Fruit fly (Drosophila melanogaster): ENCODE measurements around the gene Usp32.
A peak's percentile ranks its signal among the peaks of the same experiment; 100 is the strongest.

The Usp32 gene

DNA sequence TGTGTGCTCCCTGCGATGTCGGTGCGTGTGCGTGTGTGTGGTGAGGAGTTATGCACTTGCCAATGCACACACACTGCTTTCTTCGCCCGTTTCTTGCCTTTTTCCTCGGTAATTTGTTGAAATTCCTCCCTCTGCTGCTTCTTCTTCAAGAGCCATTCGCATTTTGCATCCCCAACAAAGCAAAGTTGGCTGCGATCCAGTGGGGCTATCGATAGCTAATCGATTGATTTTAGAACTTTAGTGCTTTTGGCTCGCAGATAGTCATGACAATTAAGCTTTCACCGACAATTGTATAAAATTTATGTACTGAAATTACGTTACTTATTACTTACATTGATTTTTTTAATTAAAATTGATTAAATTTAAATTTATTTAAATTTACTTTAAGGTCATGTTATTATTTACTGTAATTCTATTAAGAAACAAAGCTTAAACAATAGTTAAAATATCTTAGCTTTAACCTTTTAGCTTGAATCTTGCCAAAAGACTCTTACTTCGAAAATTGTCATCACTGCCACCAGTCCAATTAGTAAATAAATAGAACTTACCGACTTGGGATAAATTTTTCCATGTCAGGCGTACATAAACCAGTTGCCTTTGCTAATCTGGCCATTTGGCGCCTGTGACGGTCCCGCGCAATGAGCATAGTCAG lies 36.7 kb upstream of the Usp32 start, which contains the start of the genes trc and CG32221 (continued):
- TF ChIP-seq klu (GFP tag; IDR thresholded peaks at IDR 0.05), result no peak
- TF ChIP-seq nerfin-1 (tag; optimal IDR thresholded peaks at IDR 0.05), result peak; percentile 54
- no peak for TF ChIP-seq eve (GFP tag; optimal IDR thresholded peaks at IDR 0.05)
- TF ChIP-seq CG34224 (GFP tag; IDR thresholded peaks at IDR 0.05; ENCODE audit: partially characterized antibody), result no peak; the same call in 2 of the 3 replicates
- TF ChIP-seq CG2202 (tag; optimal IDR thresholded peaks at IDR 0.05), result no peak
- TF ChIP-seq CG3163 (GFP tag; optimal IDR thresholded peaks at IDR 0.05), result no peak
- no peak for TF ChIP-seq Ravus (GFP tag; IDR thresholded peaks at IDR 0.05)
- peak; percentile 99 for TF ChIP-seq CG13123 (GFP tag; optimal IDR thresholded peaks at IDR 0.05)
- TF ChIP-seq Abd-B (GFP tag; optimal IDR thresholded peaks at IDR 0.05), result no peak

dm6 chr3L:19836375-19836937 lies 34.5 kb upstream of the Usp32 start, which contains the start of gene kto:
TSS of gene kto (plus strand) at chr3L:19836614.
- TF ChIP-seq CkIIα-i1 (GFP tag; IDR thresholded peaks at IDR 0.05) (no peak), Stat92E (GFP tag; optimal IDR thresholded peaks at IDR 0.05) (no peak), Jarid2 (GFP tag; optimal IDR thresholded peaks at IDR 0.05) (no peak), gsb-n (tag; optimal IDR thresholded peaks at IDR 0.05) (no peak), CG16813 (GFP tag; IDR thresholded peaks at IDR 0.05; ENCODE audit: partially characterized antibody) (peak; percentile 81), B-H2 (GFP tag; optimal IDR thresholded peaks at IDR 0.05) (no peak), cwo (GFP tag; optimal IDR thresholded peaks at IDR 0.05) (no peak), Neu2 (GFP tag; optimal IDR thresholded peaks at IDR 0.05; ENCODE audit: borderline replicate concordance) (peak; percentile 67), CG11696 (GFP tag; IDR thresholded peaks at IDR 0.05) (no peak), Nf-YA (GFP tag; IDR thresholded peaks at IDR 0.05) (no peak), wdn (GFP tag; IDR thresholded peaks at IDR 0.05) (no peak), ATbp (GFP tag; optimal IDR thresholded peaks at IDR 0.05) (no peak), CG7556 (GFP tag; optimal IDR thresholded peaks at IDR 0.05) (no peak), dati (GFP tag; IDR thresholded peaks at IDR 0.05) (no peak), nau (GFP tag; optimal IDR thresholded peaks at IDR 0.05) (no peak), CG34224 (GFP tag; IDR thresholded peaks at IDR 0.05; ENCODE audit: partially characterized antibody) (peak; percentile 95), z (GFP tag; IDR thresholded peaks at IDR 0.05) (no peak), br (optimal IDR thresholded peaks at IDR 0.05) (no peak), pho (GFP tag; optimal IDR thresholded peaks at IDR 0.05) (no peak), gcm2 (GFP tag; optimal IDR thresholded peaks at IDR 0.05) (no peak), CG8478 (optimal IDR thresholded peaks at IDR 0.05) (no peak), CG12219 (GFP tag; optimal IDR thresholded peaks at IDR 0.05) (no peak), MESR4 (GFP tag; optimal IDR thresholded peaks at IDR 0.05) (peak; percentile 81), Dbx (GFP tag; IDR thresholded peaks at IDR 0.05) (no peak), CG6689 (GFP tag; IDR thresholded peaks at IDR 0.05) (no peak), ato (GFP tag; IDR thresholded peaks at IDR 0.05; ENCODE audit: partially characterized antibody) (peak; percentile 86), CG11456 (GFP tag; IDR thresholded peaks at IDR 0.05) (no peak), CG12744 (GFP tag; optimal IDR thresholded peaks at IDR 0.05) (no peak), CG31388 (GFP tag; optimal IDR thresholded peaks at IDR 0.05) (no peak), Med (GFP tag) (peak; percentile 71), Blimp-1 (GFP tag; optimal IDR thresholded peaks at IDR 0.05) (no peak), sc (optimal IDR thresholded peaks at IDR 0.05) (no peak), sc (GFP tag; optimal IDR thresholded peaks at IDR 0.05) (no peak), E2f2 (GFP tag; IDR thresholded peaks at IDR 0.05) (peak; percentile 97), CG5180 (GFP tag; optimal IDR thresholded peaks at IDR 0.05) (no peak), CG9437 (GFP tag; optimal IDR thresholded peaks at IDR 0.05) (no peak), jigr1 (GFP tag; IDR thresholded peaks at IDR 0.05) (no peak), salm (tag; optimal IDR thresholded peaks at IDR 0.05) (no peak), TFAM (GFP tag; optimal IDR thresholded peaks at IDR 0.05) (no peak), ttk (GFP tag; IDR thresholded peaks at IDR 0.05) (no peak), CG15479 (GFP tag; optimal IDR thresholded peaks at IDR 0.05) (no peak)

All from whole organism, embryonic.